Fruit fly (Drosophila melanogaster) whole organism, prepupa: ENCODE results near the gene Ir7b.

Experiments
- Blimp-1 ChIP-seq: fragments of 200-800 bp; sonication (Bioruptor generic); optimal IDR thresholded peaks from 3 replicates; lab custom pipeline; 2017; ENCODE audit warnings: missing biosample characterization, missing genetic modification characterization, mild to moderate bottlenecking, moderate library complexity, missing genetic modification reagents
- CG10669 ChIP-seq: fragments of 200-800 bp; sonication (Bioruptor generic); optimal IDR thresholded peaks from 3 replicates; lab custom pipeline; 2018; ENCODE audit warnings: missing biosample characterization, mild to moderate bottlenecking, missing genetic modification characterization, moderate library complexity
- CG11294 ChIP-seq: fragments of 200-800 bp; sonication (Bioruptor generic); IDR thresholded peaks from 2 replicates; pipeline ENCODE4 v1.3.6; 2022; ENCODE audit warnings: missing biosample characterization, missing genetic modification characterization
- CG11902 ChIP-seq: fragments of 200-800 bp; sonication (Bioruptor generic); optimal IDR thresholded peaks from 3 replicates; lab custom pipeline; 2016; ENCODE audit warnings: missing biosample characterization, missing genetic modification characterization
- CG16779 ChIP-seq: fragments of 200-800 bp; sonication (Bioruptor generic); optimal IDR thresholded peaks from 3 replicates; lab custom pipeline; 2017; ENCODE audit warnings: missing biosample characterization, mild to moderate bottlenecking, missing genetic modification characterization
- CG31627 ChIP-seq: fragments of 200-800 bp; sonication (Bioruptor generic); optimal IDR thresholded peaks from 3 replicates; lab custom pipeline; 2016; ENCODE audit warnings: missing biosample characterization, missing genetic modification characterization
- CG32006 ChIP-seq: fragments of 200-800 bp; sonication (Bioruptor generic); optimal IDR thresholded peaks from 3 replicates; lab custom pipeline; 2017; ENCODE audit warnings: missing biosample characterization, mild to moderate bottlenecking, missing genetic modification characterization
- CG6163 ChIP-seq: fragments of 200-800 bp; sonication (Bioruptor generic); IDR thresholded peaks from 3 replicates; pipeline ENCODE4 v1.3.6; 2022; ENCODE audit warnings: missing biosample characterization, missing genetic modification characterization
- CG6276 ChIP-seq: fragments of 200-800 bp; sonication (Bioruptor generic); optimal IDR thresholded peaks from 2 replicates; lab custom pipeline; 2017; ENCODE audit warnings: missing biosample characterization, mild to moderate bottlenecking, missing genetic modification characterization
- CG6792 ChIP-seq: fragments of 200-800 bp; sonication (Bioruptor generic); optimal IDR thresholded peaks from 3 replicates; lab custom pipeline; 2016; ENCODE audit warnings: missing biosample characterization, missing genetic modification characterization
- CG6808 ChIP-seq: fragments of 200-800 bp; sonication (Bioruptor generic); optimal IDR thresholded peaks from 3 replicates; lab custom pipeline; 2017; ENCODE audit warnings: missing biosample characterization, missing genetic modification characterization, mild to moderate bottlenecking, moderate library complexity, missing genetic modification reagents
- CG6854 ChIP-seq: fragments of 200-800 bp; sonication (Bioruptor generic); optimal IDR thresholded peaks from 2 replicates; lab custom pipeline; 2017; ENCODE audit warnings: missing biosample characterization, mild to moderate bottlenecking, missing genetic modification characterization
- CG7368 ChIP-seq: fragments of 200-800 bp; sonication (Bioruptor generic); optimal IDR thresholded peaks from 3 replicates; lab custom pipeline; 2016; ENCODE audit warnings: missing biosample characterization, missing genetic modification characterization
- CG8319 ChIP-seq: fragments of 200-800 bp; sonication (Bioruptor generic); optimal IDR thresholded peaks from 3 replicates; lab custom pipeline; 2016; ENCODE audit warnings: missing biosample characterization, missing genetic modification characterization
- CG8632 ChIP-seq: fragments of 200-800 bp; sonication (Bioruptor generic); optimal IDR thresholded peaks from 3 replicates; lab custom pipeline; 2016; ENCODE audit warnings: missing biosample characterization, missing genetic modification characterization
- CG9139 ChIP-seq: fragments of 200-800 bp; sonication (Bioruptor generic); optimal IDR thresholded peaks from 3 replicates; lab custom pipeline; 2017; ENCODE audit warnings: missing biosample characterization, mild to moderate bottlenecking, missing genetic modification characterization
- Eip75B ChIP-seq: fragments of 200-800 bp; sonication (Bioruptor generic); optimal IDR thresholded peaks from 3 replicates; lab custom pipeline; 2016; ENCODE audit warnings: missing biosample characterization, missing genetic modification characterization
- Eip78C ChIP-seq: fragments of 200-800 bp; sonication (Bioruptor generic); peaks from one replicate; lab custom pipeline; 2016; ENCODE audit warnings: missing biosample characterization, missing genetic modification characterization
- Eip93F ChIP-seq: fragments of 200-800 bp; sonication (Bioruptor generic); optimal IDR thresholded peaks from 2 replicates; lab custom pipeline; 2016; ENCODE audit warnings: missing biosample characterization, mild to moderate bottlenecking, missing genetic modification characterization
- Ets21C ChIP-seq: fragments of 200-800 bp; sonication (Bioruptor generic); optimal IDR thresholded peaks from 3 replicates; lab custom pipeline; 2016; ENCODE audit warnings: missing biosample characterization, missing genetic modification characterization
- Ets96B ChIP-seq: fragments of 200-800 bp; optimal IDR thresholded peaks from 2 replicates; lab custom pipeline; 2019; ENCODE audit warnings: missing biosample characterization, mild to moderate bottlenecking, missing genetic modification characterization, moderate library complexity
- Hr39 ChIP-seq: fragments of 200-800 bp; sonication (Bioruptor generic); optimal IDR thresholded peaks from 2 replicates; lab custom pipeline; 2016; ENCODE audit warnings: missing biosample characterization, missing genetic modification characterization
- Hr4 ChIP-seq: fragments of 200-800 bp; sonication (Bioruptor generic); optimal IDR thresholded peaks from 3 replicates; lab custom pipeline; 2016; ENCODE audit warnings: missing biosample characterization, missing genetic modification characterization
- Sox102F ChIP-seq: fragments of 200-800 bp; sonication (Bioruptor generic); optimal IDR thresholded peaks from 2 replicates; lab custom pipeline; 2016; ENCODE audit warnings: missing biosample characterization, mild to moderate bottlenecking, missing genetic modification characterization
- Sox14 ChIP-seq: fragments of 200-800 bp; sonication (Bioruptor generic); optimal IDR thresholded peaks from 3 replicates; lab custom pipeline; 2016; ENCODE audit warnings: missing biosample characterization, missing genetic modification characterization
- Sox15 ChIP-seq: fragments of 200-800 bp; sonication (Bioruptor generic); optimal IDR thresholded peaks from 3 replicates; lab custom pipeline; 2016; ENCODE audit warnings: missing biosample characterization, missing genetic modification characterization
- acj6 ChIP-seq: fragments of 200-800 bp; sonication (Bioruptor generic); optimal IDR thresholded peaks from 3 replicates; lab custom pipeline; 2016; ENCODE audit warnings: missing biosample characterization, missing genetic modification characterization
- eg ChIP-seq: fragments of 200-800 bp; sonication (Bioruptor generic); IDR thresholded peaks from 3 replicates; pipeline ENCODE4 v1.3.6; 2022; ENCODE audit warnings: missing biosample characterization, missing genetic modification characterization
- fd85E ChIP-seq: fragments of 200-800 bp; sonication (Bioruptor generic); optimal IDR thresholded peaks from 3 replicates; lab custom pipeline; 2016; ENCODE audit warnings: missing biosample characterization, missing genetic modification characterization
- salr ChIP-seq, 2 experiments: fragments of 200-800 bp; sonication (Bioruptor generic); optimal IDR thresholded peaks; 3 replicates each; lab custom pipeline; 2016 to 2018; ENCODE audit warnings: missing biosample characterization in 2 of 2, missing genetic modification characterization in 2 of 2, mild to moderate bottlenecking in 1 of 2
- spab ChIP-seq: fragments of 200-800 bp; sonication (Bioruptor generic); optimal IDR thresholded peaks from 2 replicates; lab custom pipeline; 2017; ENCODE audit warnings: missing biosample characterization, mild to moderate bottlenecking, missing genetic modification characterization, missing genetic modification reagents
- ss ChIP-seq, 2 experiments: fragments of 200-800 bp; sonication (Bioruptor generic); optimal IDR thresholded peaks; 2 replicates in 1 of 2; 3 replicates in 1 of 2; lab custom pipeline; 2017 to 2018; ENCODE audit warnings: mild to moderate bottlenecking in 2 of 2, missing biosample characterization in 2 of 2, missing genetic modification characterization in 2 of 2, moderate library complexity in 1 of 2
- svp ChIP-seq: fragments of 200-800 bp; sonication (Bioruptor generic); peaks from one replicate; lab custom pipeline; 2016; ENCODE audit warnings: missing biosample characterization, missing genetic modification characterization
- vri ChIP-seq: fragments of 200-800 bp; sonication (Bioruptor generic); optimal IDR thresholded peaks from 3 replicates; lab custom pipeline; 2016; ENCODE audit warnings: missing biosample characterization, mild to moderate bottlenecking, missing genetic modification characterization

Gene Ir7b

dm6 chrX:7857873-7858272, 8.9 kb downstream of the Ir7b start, which contains the start of gene CG1409:
CG1409 (plus strand) TSS chrX:7858173.
- TF ChIP-seq svp (GFP tag; lab: Kevin White, UChicago) = no peak
- TF ChIP-seq CG11294 (GFP tag; lab: Robert Waterston, UW) = no peak
- no peak for TF ChIP-seq Sox102F
- TF ChIP-seq CG32006 (GFP tag; lab: Kevin White, UChicago) = no peak
- no peak for TF ChIP-seq Eip75B (GFP tag; lab: Kevin White, UChicago)
- no peak for TF ChIP-seq CG6276
- no peak for TF ChIP-seq CG8319
- TF ChIP-seq CG16779 (tag; lab: Kevin White, UChicago) = no peak
- no peak for TF ChIP-seq eg (GFP tag; lab: Robert Waterston, UW)
- no peak for TF ChIP-seq CG6854 (GFP tag; lab: Kevin White, UChicago)
- no peak for TF ChIP-seq vri (GFP tag; lab: Kevin White, UChicago)
- no peak for TF ChIP-seq spab (GFP tag; lab: Kevin White, UChicago)
- TF ChIP-seq Eip78C = no peak
- no peak for TF ChIP-seq ss (GFP tag; optimal IDR thresholded peaks at IDR 0.05; lab: Kevin White, UChicago)
- TF ChIP-seq acj6 (GFP tag; lab: Kevin White, UChicago) = no peak

- TF ChIP-seq Sox15 (GFP tag; lab: Kevin White, UChicago) = no peak
- TF ChIP-seq Sox14 (GFP tag; lab: Kevin White, UChicago) = no peak
- no peak for TF ChIP-seq Ets96B
- TF ChIP-seq CG11294 (GFP tag; lab: Robert Waterston, UW) = no peak
- no peak for TF ChIP-seq fd85E (GFP tag; lab: Kevin White, UChicago)
- TF ChIP-seq CG8632 (GFP tag; lab: Kevin White, UChicago) = no peak
- TF ChIP-seq CG9139 (GFP tag; lab: Kevin White, UChicago) = no peak
- no peak for TF ChIP-seq CG7368 (GFP tag; lab: Kevin White, UChicago)
- no peak for TF ChIP-seq CG6163 (GFP tag; lab: Robert Waterston, UW)
- TF ChIP-seq svp (GFP tag; lab: Kevin White, UChicago) = no peak
- no peak for TF ChIP-seq CG31627
- no peak for TF ChIP-seq CG10669 (GFP tag; lab: Kevin White, UChicago)
- no peak for TF ChIP-seq Hr39 (GFP tag; lab: Kevin White, UChicago)
- TF ChIP-seq CG11902 (GFP tag; lab: Kevin White, UChicago) = no peak
- TF ChIP-seq salr (GFP tag; optimal IDR thresholded peaks at IDR 0.05; lab: Kevin White, UChicago) = no peak
- no peak for TF ChIP-seq Hr4 (GFP tag; lab: Kevin White, UChicago)
- no peak for TF ChIP-seq CG6792
- no peak for TF ChIP-seq Eip93F (GFP tag; lab: Kevin White, UChicago)
Observed at dm6 chrX:7854144-7854543, 12.6 kb downstream of the Ir7b start, which contains the start of gene CG10920. CG10920 (minus strand) TSS chrX:7854244.

- TF ChIP-seq Blimp-1 (GFP tag; lab: Kevin White, UChicago) = no peak
- no peak for TF ChIP-seq CG6276
- TF ChIP-seq eg (GFP tag; lab: Robert Waterston, UW) = no peak
- TF ChIP-seq CG6808 = no peak
- no peak for TF ChIP-seq Sox14 (GFP tag; lab: Kevin White, UChicago)
- TF ChIP-seq vri (GFP tag; lab: Kevin White, UChicago) = no peak
- TF ChIP-seq CG7368 (GFP tag; lab: Kevin White, UChicago) = no peak
Observed at dm6 chrX:7825897-7826296, 40.9 kb downstream of the Ir7b start, which contains the start of gene CARPA. CARPA (plus strand) TSS chrX:7826197.

dm6 chrX:7825310-7825709, 41.5 kb downstream of the Ir7b start:
- TF ChIP-seq Eip75B (GFP tag; lab: Kevin White, UChicago) (no peak), CG10669 (GFP tag; lab: Kevin White, UChicago) (no peak), Ets21C (GFP tag; lab: Kevin White, UChicago) (no peak)
